Fruit fly (Drosophila melanogaster) S2 (cell line): Measurements from ENCODE around the gene CG7656.

ENCODE experiments used
- CG8478 ChIP-seq: fragments of >200 bp; optimal IDR thresholded peaks from 2 replicates; lab custom pipeline; 2018
- CTCF ChIP-seq, 2 experiments: fragments of >200 bp; optimal IDR thresholded peaks; 2 replicates each; lab custom pipeline; 2018

- TF ChIP-seq CG8478 (lab: Kevin White, UChicago) (no peak), CTCF (optimal IDR thresholded peaks at IDR 0.05; lab: Kevin White, UChicago) (no peak)
These were observed 24.2 kb downstream of the CG7656 start for dm6 chr3L:15563851-15564106.
